Worm (Caenorhabditis elegans) whole organism, L2 larva: ENCODE data around the gene nkat-1.

Experiments used
- C34F6.9 ChIP-seq: fragments of 150-350 bp; optimal IDR thresholded peaks from 2 replicates; lab custom pipeline; 2014; ENCODE audit warnings: missing biosample characterization, missing genetic modification characterization
- ama-1 ChIP-seq: fragments of 150-350 bp; optimal IDR thresholded peaks from 2 replicates; lab custom pipeline; 2018; ENCODE audit warnings: inconsistent platforms
- elt-3 ChIP-seq: sonication (generic microtip); optimal IDR thresholded peaks from 2 replicates; lab custom pipeline; 2017; ENCODE audit warnings: missing biosample characterization, missing genetic modification characterization
- lin-11 ChIP-seq: fragments of 150-350 bp; sonication (generic microtip); optimal IDR thresholded peaks from 2 replicates; lab custom pipeline; 2014; ENCODE audit warnings: missing biosample characterization, missing genetic modification characterization, inconsistent platforms, mixed read lengths
- lin-13 ChIP-seq: fragments of 150-350 bp; optimal IDR thresholded peaks from 2 replicates; lab custom pipeline; 2014; ENCODE audit warnings: missing biosample characterization, missing genetic modification reagents, missing genetic modification characterization
- lin-39 ChIP-seq: fragments of 150-350 bp; optimal IDR thresholded peaks from 2 replicates; lab custom pipeline; 2014; ENCODE audit warnings: missing biosample characterization, missing genetic modification reagents, missing genetic modification characterization
- mbf-1 ChIP-seq: sonication (generic microtip); optimal IDR thresholded peaks from 2 replicates; lab custom pipeline; 2017; ENCODE audit warnings: missing biosample characterization, missing genetic modification characterization
- mdl-1 ChIP-seq, 2 experiments: fragments of 150-350 bp in 1 of 2; sonication (generic microtip) in 1 of 2; optimal IDR thresholded peaks; 2 replicates each; lab custom pipeline; 2017; ENCODE audit warnings: missing biosample characterization in 2 of 2, missing genetic modification characterization in 2 of 2
- nhr-129 ChIP-seq: fragments of 150-350 bp; optimal IDR thresholded peaks from 2 replicates; lab custom pipeline; 2014; ENCODE audit warnings: missing biosample characterization, missing genetic modification characterization
- nhr-21 ChIP-seq: fragments of 150-350 bp; optimal IDR thresholded peaks from 2 replicates; lab custom pipeline; 2014; ENCODE audit warnings: missing biosample characterization, missing genetic modification characterization
- nhr-23 ChIP-seq: fragments of 150-350 bp; optimal IDR thresholded peaks from 2 replicates; lab custom pipeline; 2014; ENCODE audit warnings: missing biosample characterization, missing genetic modification reagents, missing genetic modification characterization
- nhr-6 ChIP-seq: fragments of 150-350 bp; optimal IDR thresholded peaks from 2 replicates; lab custom pipeline; 2014; ENCODE audit warnings: missing biosample characterization, missing genetic modification characterization
- sma-3 ChIP-seq: sonication (generic microtip); optimal IDR thresholded peaks from 2 replicates; lab custom pipeline; 2016; ENCODE audit warnings: missing genetic modification reagents, missing genetic modification characterization, missing compliant biosample characterization
- unc-62 ChIP-seq: fragments of 150-350 bp; optimal IDR thresholded peaks from 2 replicates; lab custom pipeline; 2014; ENCODE audit warnings: missing biosample characterization, missing genetic modification reagents, missing genetic modification characterization
- ztf-1 ChIP-seq: fragments of 200-800 bp; sonication (Bioruptor generic); conservative IDR thresholded peaks from 2 replicates; pipeline ENCODE4 v1.3.6; 2022; ENCODE audit warnings: missing genetic modification characterization, missing compliant biosample characterization
- ztf-11 ChIP-seq: sonication (generic microtip); optimal IDR thresholded peaks from 2 replicates; lab custom pipeline; 2017; ENCODE audit warnings: missing biosample characterization, missing genetic modification characterization

Gene nkat-1

DNA sequence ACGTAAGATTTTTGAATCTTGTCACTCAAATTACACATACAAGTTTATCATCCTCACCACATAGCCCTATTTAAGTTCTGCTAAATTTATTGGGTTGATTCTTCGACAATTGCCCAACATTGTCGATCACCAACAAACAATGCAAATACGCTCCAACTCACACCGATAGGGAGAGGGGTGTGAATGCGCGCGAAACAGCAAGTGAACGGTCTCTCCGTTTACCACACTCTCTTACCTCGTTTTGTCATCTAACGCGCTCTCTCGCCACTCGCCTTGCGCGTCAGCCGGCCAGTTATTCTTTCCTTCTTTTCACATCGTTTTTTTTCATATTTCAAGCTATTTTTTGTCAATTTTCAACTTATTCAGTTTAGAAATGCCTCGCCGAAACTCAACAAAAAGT is 38.0 kb downstream of the nkat-1 start, which contains the start of gene F16B12.6 (continued):
- peak; percentile 91 for TF ChIP-seq C34F6.9 (tag; lab: Kevin White, UChicago)
- TF ChIP-seq unc-62 (GFP tag; lab: Kevin White, UChicago) = no peak
- no peak for TF ChIP-seq ztf-11 (tag; lab: Kevin White, UChicago)

ce11 chrX:14098618-14099118 is 41.3 kb downstream of the nkat-1 start, which contains the start of gene F16B12.4:
Gene F16B12.4 (minus strand): TSS chrX:14098668.
- TF ChIP-seq ama-1 (lab: Kevin White, UChicago) = no peak
- TF ChIP-seq, all 48 proteins: peak for 0

- TF ChIP-seq sma-3 (GFP tag; lab: Kevin White, UChicago) (no peak), ztf-11 (tag; lab: Kevin White, UChicago) (no peak), lin-39 (no peak), elt-3 (tag; lab: Kevin White, UChicago) (no peak), lin-13 (GFP tag; lab: Kevin White, UChicago) (no peak), mbf-1 (tag; lab: Kevin White, UChicago) (no peak), nhr-6 (tag; lab: Kevin White, UChicago) (no peak)
Observed at ce11 chrX:14090990-14091389, 49.0 kb downstream of the nkat-1 start.

- TF ChIP-seq nhr-129 (tag; lab: Kevin White, UChicago) (no peak), nhr-23 (tag; lab: Kevin White, UChicago) (no peak), lin-11 (tag; lab: Kevin White, UChicago) (no peak), mdl-1 (tag; optimal IDR thresholded peaks at IDR 0.05; lab: Kevin White, UChicago) (no peak), nhr-21 (no peak), ama-1 (lab: Kevin White, UChicago) (no peak), ztf-1 (no peak)
Observed at ce11 chrX:14090089-14090488, 49.9 kb downstream of the nkat-1 start, which contains the start of gene dsl-4. Gene dsl-4 (plus strand): TSS chrX:14090389.
